Fruit fly (Drosophila melanogaster) whole organism, embryonic: ENCODE data around the gene dmrt93B.

Experiments used
- Asciz ChIP-seq: fragments of 200-800 bp; sonication (Bioruptor generic); optimal IDR thresholded peaks from 2 replicates; lab custom pipeline; 2017; ENCODE audit warnings: missing biosample characterization, mild to moderate bottlenecking, missing genetic modification characterization, missing genetic modification reagents
- Atf6 ChIP-seq: fragments of 200-800 bp; sonication (Bioruptor generic); IDR thresholded peaks from 2 replicates; pipeline ENCODE4 v1.3.6; 2022; ENCODE audit warnings: missing biosample characterization, missing genetic modification characterization
- BtbVII ChIP-seq: fragments of 200-800 bp; sonication (Bioruptor generic); optimal IDR thresholded peaks from 3 replicates; lab custom pipeline; 2017; ENCODE audit warnings: missing biosample characterization, mild to moderate bottlenecking, missing genetic modification characterization
- CG10959 ChIP-seq: fragments of 200-800 bp; sonication (Bioruptor generic); IDR thresholded peaks from 2 replicates; pipeline ENCODE4 v1.3.6; 2022; ENCODE audit warnings: missing biosample characterization, missing genetic modification characterization
- CG11696 ChIP-seq: fragments of 200-800 bp; sonication (Bioruptor generic); IDR thresholded peaks from 2 replicates; pipeline ENCODE4 v1.3.6; 2022; ENCODE audit warnings: missing biosample characterization, missing genetic modification characterization
- CG13624 ChIP-seq: fragments of 200-800 bp; sonication (Bioruptor generic); optimal IDR thresholded peaks from 2 replicates; lab custom pipeline; 2016; ENCODE audit warnings: missing biosample characterization, missing genetic modification characterization
- CG18476 ChIP-seq: fragments of 200-800 bp; sonication (Bioruptor generic); optimal IDR thresholded peaks from 2 replicates; lab custom pipeline; 2016; ENCODE audit warnings: missing biosample characterization, mild to moderate bottlenecking, missing genetic modification characterization
- CG2875 ChIP-seq: fragments of 200-800 bp; sonication (Bioruptor generic); optimal IDR thresholded peaks from 2 replicates; lab custom pipeline; 2017; ENCODE audit warnings: missing biosample characterization, mild to moderate bottlenecking, missing genetic modification characterization, missing genetic modification reagents
- CG31365 ChIP-seq: fragments of 200-800 bp; sonication (Bioruptor generic); optimal IDR thresholded peaks from 2 replicates; lab custom pipeline; 2018; ENCODE audit warnings: missing biosample characterization, mild to moderate bottlenecking, missing genetic modification characterization
- CG33557 ChIP-seq: fragments of 200-800 bp; sonication (Bioruptor generic); optimal IDR thresholded peaks from 2 replicates; lab custom pipeline; 2019; ENCODE audit warnings: missing biosample characterization, mild to moderate bottlenecking, missing genetic modification characterization, moderate library complexity
- CG34422 ChIP-seq: fragments of 200-800 bp; sonication (Bioruptor generic); IDR thresholded peaks from 3 replicates; pipeline ENCODE4 v1.3.6; 2022; ENCODE audit warnings: missing biosample characterization, missing genetic modification characterization
- CG4424 ChIP-seq: fragments of 200-800 bp; sonication (Bioruptor generic); optimal IDR thresholded peaks from 3 replicates; lab custom pipeline; 2016; ENCODE audit warnings: missing biosample characterization, missing genetic modification characterization
- CG4820 ChIP-seq: fragments of 200-800 bp; sonication (Bioruptor generic); optimal IDR thresholded peaks from 3 replicates; lab custom pipeline; 2016; ENCODE audit warnings: missing biosample characterization, missing genetic modification characterization
- CG6765 ChIP-seq: fragments of 200-800 bp; sonication (Bioruptor generic); optimal IDR thresholded peaks from 3 replicates; lab custom pipeline; 2017; ENCODE audit warnings: missing biosample characterization, mild to moderate bottlenecking, missing genetic modification characterization
- CG7745 ChIP-seq: fragments of 200-800 bp; sonication (Bioruptor generic); optimal IDR thresholded peaks from 2 replicates; lab custom pipeline; 2018; ENCODE audit warnings: missing biosample characterization, mild to moderate bottlenecking, missing genetic modification characterization, moderate library complexity
- CG8281 ChIP-seq: fragments of 200-800 bp; sonication (Bioruptor generic); optimal IDR thresholded peaks from 2 replicates; lab custom pipeline; 2018; ENCODE audit warnings: missing biosample characterization, mild to moderate bottlenecking, missing genetic modification characterization, moderate library complexity
- CG9215 ChIP-seq: fragments of 200-800 bp; sonication (Bioruptor generic); IDR thresholded peaks from 2 replicates; pipeline ENCODE4 v1.3.6; 2022; ENCODE audit warnings: missing biosample characterization, missing genetic modification characterization
- Camta ChIP-seq: fragments of 200-800 bp; sonication (Bioruptor generic); optimal IDR thresholded peaks from 2 replicates; lab custom pipeline; 2016; ENCODE audit warnings: missing biosample characterization, missing genetic modification characterization
- CoRest ChIP-seq: fragments of 200-800 bp; sonication (Bioruptor generic); optimal IDR thresholded peaks from 3 replicates; lab custom pipeline; 2018; ENCODE audit warnings: missing biosample characterization, mild to moderate bottlenecking, missing genetic modification characterization, moderate library complexity
- D19B ChIP-seq: fragments of 200-800 bp; sonication (Bioruptor generic); optimal IDR thresholded peaks from 2 replicates; lab custom pipeline; 2017; ENCODE audit warnings: missing biosample characterization, mild to moderate bottlenecking, missing genetic modification characterization
- Dad ChIP-seq: fragments of 200-800 bp; sonication (Bioruptor generic); optimal IDR thresholded peaks from 3 replicates; lab custom pipeline; 2016; ENCODE audit warnings: missing biosample characterization, missing genetic modification characterization
- Dbx ChIP-seq: fragments of 200-800 bp; sonication (Bioruptor generic); IDR thresholded peaks from 3 replicates; pipeline ENCODE4 v1.3.6; 2022; ENCODE audit warnings: missing biosample characterization, missing genetic modification characterization
- Dfd ChIP-seq, 2 experiments: fragments of >200 bp; optimal IDR thresholded peaks; 2 replicates each; lab custom pipeline; 2017; ENCODE audit warnings: missing biosample characterization in 2 of 2, missing genetic modification characterization in 2 of 2
- Gug ChIP-seq: fragments of 200-800 bp; sonication (Bioruptor generic); IDR thresholded peaks from 4 replicates; pipeline ENCODE4 v1.3.6; 2022; ENCODE audit warnings: missing biosample characterization, missing genetic modification characterization
- Hr3 ChIP-seq: fragments of 200-800 bp; sonication (Bioruptor generic); optimal IDR thresholded peaks from 3 replicates; lab custom pipeline; 2016; ENCODE audit warnings: missing biosample characterization, missing genetic modification characterization
- Kr ChIP-seq: fragments of 200-800 bp; sonication (Bioruptor generic); optimal IDR thresholded peaks from 2 replicates; lab custom pipeline; 2017; ENCODE audit warnings: missing biosample characterization, mild to moderate bottlenecking, missing genetic modification characterization
- MESR4 ChIP-seq: fragments of 200-800 bp; sonication (Bioruptor generic); optimal IDR thresholded peaks from 2 replicates; lab custom pipeline; 2018; ENCODE audit warnings: missing biosample characterization, mild to moderate bottlenecking, missing genetic modification characterization, moderate library complexity
- Mrtf ChIP-seq: fragments of 200-800 bp; sonication (Bioruptor generic); IDR thresholded peaks from 3 replicates; pipeline ENCODE4 v1.3.6; 2022; ENCODE audit warnings: missing biosample characterization, missing genetic modification characterization
- Nf-YC ChIP-seq: fragments of 200-800 bp; optimal IDR thresholded peaks from 3 replicates; lab custom pipeline; 2019; ENCODE audit warnings: missing biosample characterization, mild to moderate bottlenecking, missing genetic modification characterization, moderate library complexity
- Optix ChIP-seq: fragments of 200-800 bp; sonication (Bioruptor generic); IDR thresholded peaks from 3 replicates; pipeline ENCODE4 v1.3.6; 2022; ENCODE audit warnings: missing biosample characterization, missing genetic modification characterization
- Poxn ChIP-seq: fragments of 200-800 bp; sonication (Bioruptor generic); IDR thresholded peaks from 2 replicates; pipeline ENCODE4 v1.3.6; 2022; ENCODE audit warnings: missing biosample characterization, missing genetic modification characterization
- Six4 ChIP-seq: fragments of 200-800 bp; sonication (Bioruptor generic); optimal IDR thresholded peaks from 2 replicates; lab custom pipeline; 2016; ENCODE audit warnings: missing biosample characterization, missing genetic modification characterization
- Taf1 ChIP-seq: fragments of 200-800 bp; sonication (Bioruptor generic); IDR thresholded peaks from 2 replicates; pipeline ENCODE4 v1.3.6; 2022; ENCODE audit warnings: missing biosample characterization, missing genetic modification characterization
- Tbp ChIP-seq: fragments of >200 bp; optimal IDR thresholded peaks from 2 replicates; lab custom pipeline; 2018; ENCODE audit warnings: missing biosample characterization, missing genetic modification characterization
- bigmax ChIP-seq: fragments of 200-800 bp; sonication (Bioruptor generic); optimal IDR thresholded peaks from 2 replicates; lab custom pipeline; 2018; ENCODE audit warnings: missing biosample characterization, mild to moderate bottlenecking, missing genetic modification characterization
- chinmo ChIP-seq: fragments of 200-800 bp; sonication (Bioruptor generic); IDR thresholded peaks from 4 replicates; pipeline ENCODE4 v1.3.6; 2022; ENCODE audit warnings: missing biosample characterization, missing genetic modification characterization; ENCODE audit not compliant: partially characterized antibody
- dysf ChIP-seq: fragments of 200-800 bp; sonication (Bioruptor generic); IDR thresholded peaks from 3 replicates; pipeline ENCODE4 v1.3.6; 2022; ENCODE audit warnings: missing biosample characterization, missing genetic modification characterization
- ems ChIP-seq: fragments of 200-800 bp; sonication (Bioruptor generic); optimal IDR thresholded peaks from 3 replicates; lab custom pipeline; 2016; ENCODE audit warnings: missing biosample characterization, missing genetic modification characterization
- fd3F ChIP-seq: fragments of 200-800 bp; sonication (Bioruptor generic); optimal IDR thresholded peaks from 2 replicates; lab custom pipeline; 2018; ENCODE audit warnings: missing biosample characterization, mild to moderate bottlenecking, missing genetic modification characterization, moderate library complexity
- fd96Cb ChIP-seq: fragments of 200-800 bp; sonication (Bioruptor generic); optimal IDR thresholded peaks from 2 replicates; lab custom pipeline; 2018; ENCODE audit warnings: missing biosample characterization, mild to moderate bottlenecking, missing genetic modification characterization, moderate library complexity
- gcm ChIP-seq: fragments of 200-800 bp; sonication (Bioruptor generic); optimal IDR thresholded peaks from 2 replicates; lab custom pipeline; 2019; ENCODE audit warnings: missing biosample characterization, mild to moderate bottlenecking, missing genetic modification characterization, moderate library complexity
- gt ChIP-seq: fragments of 200-800 bp; sonication (Bioruptor generic); IDR thresholded peaks from 2 replicates; pipeline ENCODE4 v1.3.6; 2022; ENCODE audit warnings: missing biosample characterization, missing genetic modification characterization
- insv ChIP-seq, 2 experiments: fragments of 200-800 bp; sonication (Bioruptor generic); optimal IDR thresholded peaks; 3 replicates each; lab custom pipeline; 2016 to 2018; ENCODE audit warnings: missing biosample characterization in 2 of 2, missing genetic modification characterization in 2 of 2
- jumu ChIP-seq: fragments of 200-800 bp; sonication (Bioruptor generic); optimal IDR thresholded peaks from 3 replicates; lab custom pipeline; 2016; ENCODE audit warnings: missing biosample characterization, missing genetic modification characterization
- pfk ChIP-seq: fragments of 200-800 bp; sonication (Bioruptor generic); optimal IDR thresholded peaks from 2 replicates; lab custom pipeline; 2018; ENCODE audit warnings: missing biosample characterization, mild to moderate bottlenecking, missing genetic modification characterization, moderate library complexity
- pum ChIP-seq: fragments of 200-800 bp; sonication (Bioruptor generic); optimal IDR thresholded peaks from 2 replicates; lab custom pipeline; 2016; ENCODE audit warnings: missing biosample characterization, missing genetic modification characterization
- row ChIP-seq: fragments of 200-800 bp; sonication (Bioruptor generic); IDR thresholded peaks from 3 replicates; pipeline ENCODE4 v1.3.6; 2022; ENCODE audit warnings: missing biosample characterization, missing genetic modification characterization
- sr ChIP-seq: fragments of 200-800 bp; sonication (Bioruptor generic); IDR thresholded peaks from 3 replicates; pipeline ENCODE4 v1.3.6; 2022; ENCODE audit warnings: missing biosample characterization, missing genetic modification characterization
- tio ChIP-seq: fragments of 200-800 bp; sonication (Bioruptor generic); optimal IDR thresholded peaks from 2 replicates; lab custom pipeline; 2017; ENCODE audit warnings: missing biosample characterization, missing genetic modification characterization, inconsistent platforms
- tx ChIP-seq: fragments of 200-800 bp; sonication (Bioruptor generic); optimal IDR thresholded peaks from 2 replicates; lab custom pipeline; 2016; ENCODE audit warnings: missing biosample characterization, missing genetic modification characterization

Gene dmrt93B

DNA sequence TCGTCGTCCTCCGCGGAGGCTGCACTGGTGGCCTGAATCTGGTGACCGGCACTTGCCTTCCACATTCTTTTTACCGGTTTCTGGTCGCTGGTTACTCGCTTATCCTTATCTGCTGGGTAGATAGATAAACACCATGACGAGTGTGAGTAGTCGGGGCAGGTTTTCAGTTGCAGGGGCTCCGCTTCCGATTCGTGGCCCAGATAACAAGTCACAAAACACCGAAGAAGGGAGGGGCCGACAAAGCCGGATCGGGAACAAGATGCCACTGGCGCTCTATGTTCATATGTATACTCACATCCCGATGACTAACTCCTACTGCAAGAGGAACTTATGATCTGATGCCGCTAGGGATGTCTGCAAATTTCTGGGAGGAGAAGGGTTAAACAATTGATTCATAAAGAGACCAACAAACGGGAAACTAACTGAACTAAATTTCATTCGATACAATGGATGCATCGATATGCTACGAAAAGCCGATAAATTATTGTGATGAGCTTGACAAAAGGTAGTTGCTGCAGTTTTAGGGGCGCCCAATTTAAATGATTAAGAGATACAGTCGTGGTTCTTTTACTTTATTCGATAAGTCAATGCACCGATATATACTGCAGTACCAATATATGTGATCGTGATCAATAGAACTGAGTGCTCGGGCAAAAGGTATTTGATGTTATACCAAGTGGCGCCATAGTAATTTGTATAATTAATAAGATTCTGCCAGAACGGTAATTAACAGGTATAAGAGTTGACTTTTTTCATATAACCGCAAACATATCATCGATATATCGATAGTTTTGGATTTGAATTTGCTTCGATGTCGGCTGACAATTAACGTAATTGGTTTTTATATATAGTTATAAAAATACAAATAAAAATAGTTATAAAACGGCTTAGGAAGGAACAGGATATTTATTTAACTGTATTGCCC is 9.5 kb upstream of the dmrt93B start, which contains the start of gene Cortactin (continued):
- no peak for TF ChIP-seq Tbp (GFP tag; lab: Kevin White, UChicago)
- no peak for TF ChIP-seq Six4 (GFP tag; lab: Kevin White, UChicago)
- TF ChIP-seq pfk (GFP tag; lab: Kevin White, UChicago): no peak
- TF ChIP-seq CG11696: no peak
- no peak for TF ChIP-seq dysf
- TF ChIP-seq gcm (GFP tag; lab: Kevin White, UChicago): no peak
- TF ChIP-seq Gug (GFP tag; lab: Robert Waterston, UW): peak; percentile 14; the same call in 1 of the 4 replicates
- TF ChIP-seq Kr: peak; percentile 87
- TF ChIP-seq MESR4 (GFP tag; lab: Kevin White, UChicago): peak; percentile 90
- peak; percentile 39; the same call in 1 of the 3 replicates for TF ChIP-seq CG34422 (GFP tag; lab: Robert Waterston, UW)
- TF ChIP-seq D19B (GFP tag; lab: Kevin White, UChicago): no peak
- TF ChIP-seq Nf-YC: peak; percentile 58
- no peak for TF ChIP-seq CG6765 (GFP tag; lab: Kevin White, UChicago)
- TF ChIP-seq Camta (GFP tag; lab: Kevin White, UChicago): no peak
- TF ChIP-seq CG10959: no peak; the same call in 1 of the 2 replicates
- TF ChIP-seq pum (GFP tag; lab: Kevin White, UChicago): no peak
- no peak for TF ChIP-seq Optix (GFP tag; lab: Robert Waterston, UW)
- TF ChIP-seq CG33557: no peak
- no peak for TF ChIP-seq CG4424
- TF ChIP-seq Poxn (GFP tag; lab: Robert Waterston, UW): no peak
- no peak for TF ChIP-seq Atf6 (GFP tag; lab: Robert Waterston, UW)
- no peak for TF ChIP-seq sr
- no peak for TF ChIP-seq ems (GFP tag; lab: Kevin White, UChicago)
- no peak for TF ChIP-seq tio (GFP tag; lab: Kevin White, UChicago)
- TF ChIP-seq CG9215: no peak
- peak; percentile 98 for TF ChIP-seq chinmo (GFP tag; lab: Robert Waterston, UW)
- no peak for TF ChIP-seq jumu
- no peak for TF ChIP-seq insv (GFP tag; optimal IDR thresholded peaks at IDR 0.05; lab: Kevin White, UChicago)
- TF ChIP-seq Dbx: 0 out of 3 replicates have a peak, but pooled peaks have one; percentile 48
- no peak for TF ChIP-seq Mrtf (GFP tag; lab: Robert Waterston, UW)
- TF ChIP-seq fd3F: no peak
- peak; percentile 19 for TF ChIP-seq CoRest (tag; lab: Kevin White, UChicago)
- TF ChIP-seq Dad (GFP tag; lab: Kevin White, UChicago): no peak
- no peak for TF ChIP-seq CG2875 (GFP tag; lab: Kevin White, UChicago)
- peak; percentile 22 for TF ChIP-seq CG13624
- peak; percentile 58 for TF ChIP-seq row (GFP tag; lab: Robert Waterston, UW)
- no peak for TF ChIP-seq CG8281 (tag; lab: Kevin White, UChicago)
- no peak for TF ChIP-seq fd96Cb (tag; lab: Kevin White, UChicago)
- no peak for TF ChIP-seq gt (GFP tag; lab: Robert Waterston, UW)
- no peak for TF ChIP-seq Dfd (GFP tag; optimal IDR thresholded peaks at IDR 0.05; lab: Kevin White, UChicago)
- no peak for TF ChIP-seq BtbVII
- TF ChIP-seq Asciz (GFP tag; lab: Kevin White, UChicago): no peak
- peak; percentile 5 for TF ChIP-seq Hr3
- TF ChIP-seq tx (GFP tag; lab: Kevin White, UChicago): no peak
- no peak for TF ChIP-seq CG18476 (GFP tag; lab: Kevin White, UChicago)
- TF ChIP-seq CG4820: no peak
- TF ChIP-seq bigmax (GFP tag; lab: Kevin White, UChicago): peak; percentile 4
- no peak for TF ChIP-seq CG31365
- TF ChIP-seq Taf1: no peak
- TF ChIP-seq CG7745 (tag; lab: Kevin White, UChicago): no peak
